Worm (Caenorhabditis elegans) whole organism, late embryonic: ENCODE measurements around the gene sre-26.

Source experiments
- C38D4.7 ChIP-seq: fragments of 200-800 bp; sonication (Bioruptor generic); optimal IDR thresholded peaks from 2 replicates; lab custom pipeline; 2018; ENCODE audit warnings: mild to moderate bottlenecking, missing genetic modification characterization, moderate library complexity, missing compliant biosample characterization
- F13H6.1 ChIP-seq: sonication (generic microtip); optimal IDR thresholded peaks from 2 replicates; lab custom pipeline; 2016; ENCODE audit warnings: missing genetic modification characterization, missing compliant biosample characterization
- T23F11.4 ChIP-seq: fragments of 200-800 bp; sonication (Bioruptor generic); optimal IDR thresholded peaks from 2 replicates; lab custom pipeline; 2018; ENCODE audit warnings: mild to moderate bottlenecking, missing genetic modification characterization, missing compliant biosample characterization
- ceh-18 ChIP-seq: sonication (generic microtip); optimal IDR thresholded peaks from 2 replicates; lab custom pipeline; 2016; ENCODE audit warnings: missing genetic modification characterization, missing compliant biosample characterization
- ceh-2 ChIP-seq: sonication (generic microtip); optimal IDR thresholded peaks from 2 replicates; lab custom pipeline; 2016; ENCODE audit warnings: missing genotype, missing genetic modification characterization, missing compliant biosample characterization
- ceh-22 ChIP-seq: sonication (generic microtip); optimal IDR thresholded peaks from 2 replicates; lab custom pipeline; 2017; ENCODE audit warnings: missing biosample characterization, missing genetic modification characterization
- ceh-24 ChIP-seq: sonication (generic microtip); optimal IDR thresholded peaks from 2 replicates; lab custom pipeline; 2016; ENCODE audit warnings: mild to moderate bottlenecking, missing genetic modification characterization, missing compliant biosample characterization
- ceh-34 ChIP-seq: sonication (generic microtip); optimal IDR thresholded peaks from 2 replicates; lab custom pipeline; 2016; ENCODE audit warnings: mild to moderate bottlenecking, missing genetic modification characterization, missing compliant biosample characterization
- ceh-48 ChIP-seq: sonication (generic microtip); optimal IDR thresholded peaks from 2 replicates; lab custom pipeline; 2016; ENCODE audit warnings: missing genetic modification characterization, inconsistent platforms, missing compliant biosample characterization
- ceh-6 ChIP-seq: fragments of 200-800 bp; sonication (Bioruptor generic); optimal IDR thresholded peaks from 2 replicates; lab custom pipeline; 2018; ENCODE audit warnings: mild to moderate bottlenecking, missing genetic modification characterization, missing compliant biosample characterization
- che-1 ChIP-seq: sonication (generic microtip); optimal IDR thresholded peaks from 2 replicates; lab custom pipeline; 2016; ENCODE audit warnings: mild to moderate bottlenecking, missing genetic modification characterization, missing compliant biosample characterization
- dmd-4 ChIP-seq: sonication (generic microtip); optimal IDR thresholded peaks from 2 replicates; lab custom pipeline; 2016; ENCODE audit warnings: borderline replicate concordance, missing genetic modification characterization, missing compliant biosample characterization
- elt-4 ChIP-seq: sonication (generic microtip); optimal IDR thresholded peaks from 2 replicates; lab custom pipeline; 2016; ENCODE audit warnings: missing genetic modification characterization, missing compliant biosample characterization
- ets-4 ChIP-seq: sonication (generic microtip); optimal IDR thresholded peaks from 2 replicates; lab custom pipeline; 2016; ENCODE audit warnings: missing genetic modification characterization, missing compliant biosample characterization
- eyg-1 ChIP-seq: sonication (generic microtip); optimal IDR thresholded peaks from 2 replicates; lab custom pipeline; 2016; ENCODE audit warnings: missing genotype, missing genetic modification characterization, missing compliant biosample characterization
- fkh-10 ChIP-seq: fragments of 150-350 bp; optimal IDR thresholded peaks from 2 replicates; lab custom pipeline; 2014; ENCODE audit warnings: missing biosample characterization, missing genetic modification reagents, missing genetic modification characterization
- hlh-13 ChIP-seq: fragments of 200-800 bp; sonication (Bioruptor generic); optimal IDR thresholded peaks from 2 replicates; lab custom pipeline; 2018; ENCODE audit warnings: mild to moderate bottlenecking, missing genetic modification characterization, missing compliant biosample characterization
- hlh-8 ChIP-seq: sonication (generic microtip); optimal IDR thresholded peaks from 2 replicates; lab custom pipeline; 2016; ENCODE audit warnings: missing genotype, missing genetic modification characterization, missing compliant biosample characterization
- lim-6 ChIP-seq: sonication (generic microtip); optimal IDR thresholded peaks from 2 replicates; lab custom pipeline; 2016; ENCODE audit warnings: missing genetic modification characterization, missing compliant biosample characterization
- lin-11 ChIP-seq: fragments of 200-800 bp; sonication (Bioruptor generic); optimal IDR thresholded peaks from 2 replicates; lab custom pipeline; 2018; ENCODE audit warnings: mild to moderate bottlenecking, missing genetic modification characterization, missing compliant biosample characterization
- madf-2 ChIP-seq: sonication (generic microtip); optimal IDR thresholded peaks from 2 replicates; lab custom pipeline; 2017; ENCODE audit warnings: missing genetic modification characterization, missing compliant biosample characterization
- nhr-11 ChIP-seq: fragments of 150-350 bp; optimal IDR thresholded peaks from 2 replicates; lab custom pipeline; 2014; ENCODE audit warnings: missing biosample characterization, missing genetic modification characterization
- nhr-232 ChIP-seq: sonication (generic microtip); optimal IDR thresholded peaks from 2 replicates; lab custom pipeline; 2016; ENCODE audit warnings: missing genetic modification characterization, missing compliant biosample characterization
- odd-2 ChIP-seq: sonication (generic microtip); optimal IDR thresholded peaks from 2 replicates; lab custom pipeline; 2017; ENCODE audit warnings: antibody characterized with exemption, mild to moderate bottlenecking, missing genetic modification characterization, missing compliant biosample characterization
- pag-3 ChIP-seq: sonication (generic microtip); optimal IDR thresholded peaks from 2 replicates; lab custom pipeline; 2016; ENCODE audit warnings: missing compliant biosample characterization, missing genetic modification characterization, borderline replicate concordance
- pha-2 ChIP-seq: sonication (generic microtip); optimal IDR thresholded peaks from 2 replicates; lab custom pipeline; 2017; ENCODE audit warnings: mild to moderate bottlenecking, missing genetic modification characterization, missing compliant biosample characterization
- pros-1 ChIP-seq: fragments of 150-350 bp; optimal IDR thresholded peaks from 2 replicates; lab custom pipeline; 2014; ENCODE audit warnings: missing biosample characterization, missing genetic modification reagents, missing genetic modification characterization
- ref-2 ChIP-seq: sonication (generic microtip); optimal IDR thresholded peaks from 2 replicates; lab custom pipeline; 2016; ENCODE audit warnings: missing genetic modification characterization, missing compliant biosample characterization
- rnt-1 ChIP-seq: sonication (generic microtip); optimal IDR thresholded peaks from 2 replicates; lab custom pipeline; 2016; ENCODE audit warnings: missing genetic modification characterization, missing compliant biosample characterization
- sdc-2 ChIP-seq: sonication (generic microtip); optimal IDR thresholded peaks from 2 replicates; lab custom pipeline; 2016; ENCODE audit warnings: missing genotype, missing genetic modification characterization, missing compliant biosample characterization
- sox-2 ChIP-seq: fragments of 200-800 bp; sonication (Bioruptor generic); IDR thresholded peaks from 2 replicates; pipeline ENCODE4 v1.3.6; 2022; ENCODE audit warnings: missing genetic modification reagents, missing genetic modification characterization, missing compliant biosample characterization
- syd-9 ChIP-seq: sonication (generic microtip); optimal IDR thresholded peaks from 2 replicates; lab custom pipeline; 2016; ENCODE audit warnings: mild to moderate bottlenecking, missing genetic modification characterization, moderate library complexity, missing compliant biosample characterization
- tbx-7 ChIP-seq: sonication (generic microtip); optimal IDR thresholded peaks from 2 replicates; lab custom pipeline; 2016; ENCODE audit warnings: missing genotype, missing genetic modification characterization, missing compliant biosample characterization
- ttx-3 ChIP-seq: sonication (generic microtip); optimal IDR thresholded peaks from 2 replicates; lab custom pipeline; 2016; ENCODE audit warnings: missing genetic modification reagents, missing genetic modification characterization, missing compliant biosample characterization
- unc-3 ChIP-seq, 2 experiments: fragments of 200-800 bp in 1 of 2; sonication (Bioruptor generic) in 1 of 2; sonication (generic microtip) in 1 of 2; conservative IDR thresholded peaks in 1 of 2; optimal IDR thresholded peaks in 1 of 2; 2 replicates each; pipeline versions ENCODE4 v1.3.6 to Lab custom; 2016 to 2022; ENCODE audit warnings: missing compliant biosample characterization in 2 of 2, missing genetic modification characterization in 2 of 2, missing genetic modification reagents in 1 of 2
- unc-55 ChIP-seq: sonication (generic microtip); optimal IDR thresholded peaks from 2 replicates; lab custom pipeline; 2017; ENCODE audit warnings: missing biosample characterization, missing genetic modification reagents, missing genetic modification characterization
- unc-86 ChIP-seq: sonication (generic microtip); optimal IDR thresholded peaks from 2 replicates; lab custom pipeline; 2016; ENCODE audit warnings: missing genetic modification characterization, missing compliant biosample characterization
- ztf-16 ChIP-seq: sonication (generic microtip); optimal IDR thresholded peaks from 2 replicates; lab custom pipeline; 2017; ENCODE audit warnings: missing genetic modification characterization, missing compliant biosample characterization

The sre-26 gene

DNA sequence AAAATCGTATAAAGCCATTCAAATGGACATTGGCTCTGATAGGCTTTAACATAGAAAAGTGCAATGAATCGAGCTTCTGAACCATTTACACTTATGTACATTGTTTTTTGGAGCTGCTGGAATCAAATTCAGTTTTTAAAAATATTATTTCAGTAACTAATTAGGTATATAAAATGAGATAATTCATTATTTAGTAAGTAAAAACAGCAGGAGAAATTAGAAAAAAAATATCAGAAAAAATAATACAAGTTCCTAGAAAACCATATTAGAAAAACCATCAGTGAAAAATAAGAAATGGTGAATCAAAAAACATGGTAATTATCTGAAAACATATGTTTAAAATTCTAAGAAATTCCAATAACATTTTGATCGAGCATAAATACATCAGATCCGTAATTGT lies 22.7 kb downstream of the sre-26 start, which contains the start of gene F57G9.7:
Gene F57G9.7, minus strand, starts transcription at position 101 of the 400 bp plus-strand sequence.
- no peak for TF ChIP-seq fkh-10
- TF ChIP-seq lin-11 (tag; lab: Kevin White, UChicago): no peak
- TF ChIP-seq unc-3 (GFP tag; conservative IDR thresholded peaks at IDR 0.05; lab: Robert Waterston, UW): no peak
- TF ChIP-seq unc-3 (tag; optimal IDR thresholded peaks at IDR 0.05; lab: Kevin White, UChicago): no peak
- no peak for TF ChIP-seq C38D4.7 (GFP tag; lab: Kevin White, UChicago)
- no peak for TF ChIP-seq odd-2 (tag; lab: Kevin White, UChicago)
- TF ChIP-seq ceh-18 (tag; lab: Kevin White, UChicago): no peak
- TF ChIP-seq che-1: no peak
- TF ChIP-seq ceh-34 (tag; lab: Kevin White, UChicago): no peak
- no peak for TF ChIP-seq dmd-4 (tag; lab: Kevin White, UChicago)
- no peak for TF ChIP-seq syd-9 (tag; lab: Kevin White, UChicago)
- TF ChIP-seq madf-2 (tag; lab: Kevin White, UChicago): no peak
- TF ChIP-seq F13H6.1 (tag; lab: Kevin White, UChicago): no peak
- no peak for TF ChIP-seq nhr-11 (tag; lab: Kevin White, UChicago)
- no peak for TF ChIP-seq hlh-13
- TF ChIP-seq ref-2 (tag; lab: Kevin White, UChicago): no peak
- TF ChIP-seq ceh-22 (tag; lab: Kevin White, UChicago): no peak

DNA sequence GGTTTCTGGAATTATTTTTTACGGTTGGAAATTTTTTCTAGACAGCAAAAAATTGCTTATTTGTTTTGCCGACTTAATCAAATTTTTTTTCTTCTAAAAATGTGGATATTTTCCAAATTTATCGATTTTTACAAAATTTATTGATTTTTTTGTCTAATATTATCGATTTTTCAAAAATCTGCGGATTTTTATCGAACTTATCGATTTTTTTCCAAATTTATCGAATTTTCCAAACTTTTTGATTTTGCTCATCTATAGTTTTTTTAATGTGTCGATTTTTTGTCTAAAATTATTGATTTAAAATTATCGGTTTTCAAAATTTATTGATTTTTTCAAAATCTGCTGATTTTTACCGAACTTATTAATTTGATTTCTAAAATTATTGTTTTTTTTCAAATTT lies 26.2 kb downstream of the sre-26 start:
- no peak for TF ChIP-seq ceh-2 (tag; lab: Kevin White, UChicago)
- TF ChIP-seq ceh-48 (tag; lab: Kevin White, UChicago): peak; percentile 38
- TF ChIP-seq lim-6 (tag; lab: Kevin White, UChicago): no peak
- TF ChIP-seq, all 69 proteins: peak for 1

DNA sequence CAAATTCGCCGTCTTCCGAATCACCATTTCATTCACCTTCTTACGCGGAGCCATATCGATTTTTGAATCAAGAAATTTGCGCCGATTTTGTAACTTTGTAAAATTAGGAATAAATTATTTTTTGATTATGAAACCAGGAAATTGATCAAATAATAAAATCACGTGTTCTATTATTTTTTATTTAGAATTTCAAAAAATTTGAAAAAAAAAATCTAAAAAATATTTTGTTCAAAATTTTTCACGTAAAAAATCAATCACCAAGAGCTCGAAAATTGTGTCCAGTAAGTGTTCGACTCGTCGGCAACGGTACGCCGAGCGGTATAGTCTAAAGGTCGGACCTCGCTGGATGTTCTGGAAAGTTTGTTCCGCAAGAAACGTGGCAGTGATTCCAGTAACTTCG lies 26.7 kb downstream of the sre-26 start, which contains the start of gene Y57A10B.7:
Gene Y57A10B.7, minus strand, starts transcription at position 101 of the 400 bp plus-strand sequence.
- no peak for TF ChIP-seq ztf-16 (tag; lab: Kevin White, UChicago)
- no peak for TF ChIP-seq ttx-3
- no peak for TF ChIP-seq lim-6 (tag; lab: Kevin White, UChicago)
- TF ChIP-seq pros-1 (tag; lab: Kevin White, UChicago): no peak
- no peak for TF ChIP-seq ceh-2 (tag; lab: Kevin White, UChicago)
- TF ChIP-seq ets-4: no peak
- no peak for TF ChIP-seq pag-3
- no peak for TF ChIP-seq ceh-6 (GFP tag; lab: Kevin White, UChicago)
- no peak for TF ChIP-seq nhr-232 (tag; lab: Kevin White, UChicago)
- TF ChIP-seq rnt-1 (tag; lab: Kevin White, UChicago): no peak
- TF ChIP-seq pha-2 (tag; lab: Kevin White, UChicago): no peak
- no peak for TF ChIP-seq unc-55
- no peak for TF ChIP-seq T23F11.4 (GFP tag; lab: Kevin White, UChicago)
- no peak for TF ChIP-seq C38D4.7 (GFP tag; lab: Kevin White, UChicago)
- no peak for TF ChIP-seq hlh-8 (tag; lab: Kevin White, UChicago)

DNA sequence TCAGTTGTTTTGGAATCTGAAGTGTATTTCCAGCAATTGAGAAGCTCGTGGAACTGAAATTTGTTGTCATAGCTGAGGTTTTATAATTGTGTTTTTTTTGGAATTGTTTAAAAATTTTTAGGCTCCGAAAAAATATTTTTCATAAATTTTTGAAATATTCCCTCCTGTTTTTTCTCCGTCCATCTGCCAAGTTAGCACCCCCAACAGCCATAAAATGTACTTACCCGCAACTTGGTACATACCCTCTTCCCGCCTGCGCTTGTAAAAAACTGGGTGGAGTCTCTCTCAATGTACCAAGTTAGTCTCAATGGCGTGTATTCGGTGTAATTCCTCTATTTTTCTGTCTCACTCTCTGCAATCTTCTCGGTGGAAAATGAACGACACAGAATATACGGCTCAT lies 30.6 kb downstream of the sre-26 start, which contains the start of gene Y57A10B.6:
Gene Y57A10B.6, plus strand, starts transcription at position 301 of the 400 bp plus-strand sequence.
- no peak for TF ChIP-seq ceh-24 (tag; lab: Kevin White, UChicago)
- no peak for TF ChIP-seq ets-4
- no peak for TF ChIP-seq ref-2 (tag; lab: Kevin White, UChicago)
- no peak for TF ChIP-seq pag-3
- TF ChIP-seq tbx-7 (tag; lab: Kevin White, UChicago): no peak
- TF ChIP-seq eyg-1 (tag; lab: Kevin White, UChicago): no peak
- TF ChIP-seq elt-4: no peak
- no peak for TF ChIP-seq rnt-1 (tag; lab: Kevin White, UChicago)
- no peak for TF ChIP-seq sdc-2
- no peak for TF ChIP-seq T23F11.4 (GFP tag; lab: Kevin White, UChicago)
- no peak for TF ChIP-seq sox-2 (GFP tag; lab: Robert Waterston, UW)
- TF ChIP-seq unc-86 (tag; lab: Kevin White, UChicago): no peak
- TF ChIP-seq, all 69 proteins: peak for 0
